Fruit fly (Drosophila melanogaster) Kc167 (cell line): Measurements from ENCODE around the gene obst-E.

ENCODE experiments used
- Myc ChIP-seq: fragments of >200 bp; optimal IDR thresholded peaks from 2 replicates; lab custom pipeline; 2017; ENCODE audit warnings: missing external identifiers
- Sin3A ChIP-seq: fragments of >200 bp; optimal IDR thresholded peaks from 2 replicates; lab custom pipeline; 2018; ENCODE audit warnings: missing external identifiers
- h ChIP-seq: fragments of >200 bp; optimal IDR thresholded peaks from 3 replicates; lab custom pipeline; 2018; ENCODE audit warnings: missing external identifiers

DNA sequence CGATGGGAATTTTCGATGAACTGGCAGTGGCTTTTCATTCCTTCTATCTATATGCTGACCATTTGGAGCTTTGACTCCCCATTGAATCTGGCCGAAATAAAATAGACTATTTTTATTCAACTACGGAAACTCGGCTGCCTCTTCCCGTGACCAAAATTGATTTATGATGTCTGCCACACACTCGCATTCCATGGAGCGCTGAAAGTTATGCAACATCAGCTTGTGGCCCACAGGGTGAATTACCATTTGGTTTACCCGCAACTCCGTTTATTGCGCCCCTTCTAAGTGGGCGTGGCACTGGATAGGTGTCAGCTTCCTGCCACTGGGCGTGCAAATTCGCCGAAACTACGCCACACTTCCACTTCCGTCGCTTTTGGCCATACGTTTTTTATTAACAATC lies 27.2 kb upstream of the obst-E start:
- TF ChIP-seq h (lab: Kevin White, UChicago) (no peak), Myc (lab: Kevin White, UChicago) (no peak), Sin3A (lab: Kevin White, UChicago) (no peak)
